Worm (Caenorhabditis elegans) whole organism, L1 larva: ENCODE data around the gene Y64G10A.7.

Experiments
- C16A3.4 ChIP-seq: fragments of 150-350 bp; optimal IDR thresholded peaks from 2 replicates; lab custom pipeline; 2014; ENCODE audit warnings: missing biosample characterization, missing genetic modification characterization
- alr-1 ChIP-seq: fragments of 200-800 bp; sonication (Bioruptor generic); optimal IDR thresholded peaks from 2 replicates; lab custom pipeline; 2018; ENCODE audit warnings: borderline replicate concordance, mild to moderate bottlenecking, missing genetic modification characterization, missing compliant biosample characterization
- ceh-8 ChIP-seq: fragments of 200-800 bp; sonication (Bioruptor generic); optimal IDR thresholded peaks from 2 replicates; lab custom pipeline; 2018; ENCODE audit warnings: mild to moderate bottlenecking, missing genetic modification characterization, moderate library complexity, missing compliant biosample characterization
- ceh-82 ChIP-seq, 3 experiments: fragments of 150-350 bp in 1 of 3; sonication (generic microtip) in 2 of 3; optimal IDR thresholded peaks; 2 replicates each; lab custom pipeline; 2014 to 2017; ENCODE audit warnings: missing biosample characterization in 3 of 3, missing genetic modification characterization in 3 of 3
- ceh-88 ChIP-seq: fragments of 200-800 bp; sonication (Bioruptor generic); IDR thresholded peaks from 2 replicates; pipeline ENCODE4 v1.3.6; 2022; ENCODE audit warnings: missing genetic modification characterization, missing compliant biosample characterization
- dpl-1 ChIP-seq, 3 experiments: fragments of 150-350 bp in 2 of 3; sonication (generic microtip) in 1 of 3; optimal IDR thresholded peaks; 2 replicates each; lab custom pipeline; 2014 to 2017; ENCODE audit warnings: missing biosample characterization in 3 of 3, missing genetic modification characterization in 3 of 3, missing genetic modification reagents in 3 of 3
- dsc-1 ChIP-seq: sonication (generic microtip); optimal IDR thresholded peaks from 2 replicates; lab custom pipeline; 2016; ENCODE audit warnings: mild to moderate bottlenecking, missing genetic modification characterization, missing compliant biosample characterization
- efl-1 ChIP-seq, 4 experiments: fragments of 150-350 bp; optimal IDR thresholded peaks in 3 of 4; peaks in 1 of 4; 1 replicate in 1 of 4; 2 replicates in 3 of 4; lab custom pipeline; 2014; ENCODE audit warnings: missing biosample characterization in 2 of 4, missing genetic modification characterization in 2 of 4, missing genetic modification reagents in 2 of 4
- egl-13 ChIP-seq: sonication (generic microtip); optimal IDR thresholded peaks from 2 replicates; lab custom pipeline; 2016; ENCODE audit warnings: missing genotype, missing genetic modification reagents, missing genetic modification characterization, missing compliant biosample characterization
- egl-27 ChIP-seq, 2 experiments: fragments of 150-350 bp in 1 of 2; sonication (generic microtip); optimal IDR thresholded peaks; 3 replicates each; lab custom pipeline; 2017 to 2018; ENCODE audit warnings: missing biosample characterization in 2 of 2, missing genetic modification characterization in 2 of 2, missing genetic modification reagents in 2 of 2
- elt-3 ChIP-seq, 6 experiments: fragments of 150-350 bp in 1 of 6; sonication (generic microtip); optimal IDR thresholded peaks; 2 replicates each; lab custom pipeline; 2017 to 2018; ENCODE audit warnings: missing biosample characterization in 6 of 6, missing genetic modification characterization in 6 of 6, inconsistent platforms in 1 of 6
- ets-5 ChIP-seq: fragments of 200-800 bp; sonication (Bioruptor generic); IDR thresholded peaks from 2 replicates; pipeline ENCODE4 v1.3.6; 2022; ENCODE audit warnings: missing genetic modification characterization, missing compliant biosample characterization
- fkh-10 ChIP-seq: sonication (generic microtip); optimal IDR thresholded peaks from 2 replicates; lab custom pipeline; 2017; ENCODE audit warnings: missing biosample characterization, missing genetic modification reagents, missing genetic modification characterization
- fkh-8 ChIP-seq: sonication (generic microtip); optimal IDR thresholded peaks from 2 replicates; lab custom pipeline; 2016; ENCODE audit warnings: mild to moderate bottlenecking, missing genetic modification characterization, missing compliant biosample characterization
- isw-1 ChIP-seq: fragments of 200-800 bp; sonication (Bioruptor generic); IDR thresholded peaks from 2 replicates; pipeline ENCODE4 v1.3.6; 2022; ENCODE audit warnings: missing genetic modification characterization, missing compliant biosample characterization
- jun-1 ChIP-seq: fragments of 150-350 bp; optimal IDR thresholded peaks from 2 replicates; lab custom pipeline; 2014; ENCODE audit warnings: missing biosample characterization, missing genetic modification reagents, missing genetic modification characterization
- lin-13 ChIP-seq: fragments of 150-350 bp; optimal IDR thresholded peaks from 2 replicates; lab custom pipeline; 2014; ENCODE audit warnings: missing biosample characterization, missing genetic modification reagents, missing genetic modification characterization
- lin-14 ChIP-seq: fragments of 200-800 bp; sonication (Bioruptor generic); optimal IDR thresholded peaks from 2 replicates; lab custom pipeline; 2018; ENCODE audit warnings: mild to moderate bottlenecking, missing genetic modification characterization, moderate library complexity, missing compliant biosample characterization
- lin-15B ChIP-seq: fragments of 150-350 bp; sonication (generic microtip); optimal IDR thresholded peaks from 3 replicates; lab custom pipeline; 2014; ENCODE audit warnings: missing biosample characterization, missing genetic modification characterization
- lin-35 ChIP-seq, 2 experiments: fragments of 150-350 bp; optimal IDR thresholded peaks; 2 replicates each; lab custom pipeline; 2014; ENCODE audit warnings: missing biosample characterization in 2 of 2, missing genetic modification characterization in 2 of 2, missing genetic modification reagents in 2 of 2
- lin-39 ChIP-seq: fragments of 150-350 bp; optimal IDR thresholded peaks from 2 replicates; lab custom pipeline; 2014; ENCODE audit warnings: missing biosample characterization, missing genetic modification reagents, missing genetic modification characterization
- lsy-2 ChIP-seq, 2 experiments: fragments of 150-350 bp; optimal IDR thresholded peaks; 2 replicates each; lab custom pipeline; 2014; ENCODE audit warnings: missing biosample characterization in 2 of 2, missing genetic modification characterization in 2 of 2
- mef-2 ChIP-seq: fragments of 150-350 bp; optimal IDR thresholded peaks from 2 replicates; lab custom pipeline; 2014; ENCODE audit warnings: missing biosample characterization, missing genetic modification characterization
- nhr-28 ChIP-seq: fragments of 150-350 bp; optimal IDR thresholded peaks from 2 replicates; lab custom pipeline; 2014; ENCODE audit warnings: missing biosample characterization, missing genetic modification characterization
- nhr-47 ChIP-seq: sonication (generic microtip); optimal IDR thresholded peaks from 2 replicates; lab custom pipeline; 2016; ENCODE audit warnings: mild to moderate bottlenecking, missing genetic modification characterization, moderate library complexity, missing compliant biosample characterization
- nhr-71 ChIP-seq: sonication (generic microtip); optimal IDR thresholded peaks from 2 replicates; lab custom pipeline; 2016; ENCODE audit warnings: mild to moderate bottlenecking, missing genetic modification characterization, moderate library complexity, missing compliant biosample characterization
- nhr-85 ChIP-seq: sonication (generic microtip); peaks from one replicate; lab custom pipeline; 2016; ENCODE audit warnings: missing genetic modification characterization, inconsistent platforms, missing compliant biosample characterization
- pag-3 ChIP-seq: sonication (generic microtip); optimal IDR thresholded peaks from 2 replicates; lab custom pipeline; 2017; ENCODE audit warnings: missing genetic modification characterization, mild to moderate bottlenecking, missing compliant biosample characterization, antibody characterized with exemption, borderline replicate concordance; ENCODE audit not compliant: insufficient read depth
- pqm-1 ChIP-seq: sonication (generic microtip); optimal IDR thresholded peaks from 3 replicates; lab custom pipeline; 2017; ENCODE audit warnings: missing biosample characterization, missing genetic modification characterization
- rnt-1 ChIP-seq: sonication (generic microtip); optimal IDR thresholded peaks from 2 replicates; lab custom pipeline; 2016; ENCODE audit warnings: mild to moderate bottlenecking, missing genetic modification characterization, moderate library complexity, missing compliant biosample characterization
- snpc-4 ChIP-seq: fragments of 150-350 bp; optimal IDR thresholded peaks from 2 replicates; lab custom pipeline; 2014; ENCODE audit warnings: missing biosample characterization, missing genetic modification characterization
- snu-23 ChIP-seq: sonication (generic microtip); optimal IDR thresholded peaks from 2 replicates; lab custom pipeline; 2016; ENCODE audit warnings: missing genetic modification characterization, missing compliant biosample characterization
- sptf-1 ChIP-seq: fragments of 150-350 bp; optimal IDR thresholded peaks from 2 replicates; lab custom pipeline; 2014; ENCODE audit warnings: missing biosample characterization, missing genetic modification characterization
- swsn-7 ChIP-seq: sonication (generic microtip); optimal IDR thresholded peaks from 2 replicates; lab custom pipeline; 2016; ENCODE audit warnings: missing genetic modification characterization, missing compliant biosample characterization
- tbx-2 ChIP-seq: sonication (generic microtip); optimal IDR thresholded peaks from 2 replicates; lab custom pipeline; 2016; ENCODE audit warnings: missing genetic modification characterization, missing compliant biosample characterization
- tlp-1 ChIP-seq: fragments of 150-350 bp; optimal IDR thresholded peaks from 2 replicates; lab custom pipeline; 2014; ENCODE audit warnings: missing biosample characterization, missing genetic modification characterization
- unc-130 ChIP-seq: fragments of 150-350 bp; optimal IDR thresholded peaks from 2 replicates; lab custom pipeline; 2017; ENCODE audit warnings: missing biosample characterization, missing genetic modification characterization, inconsistent platforms
- unc-62 ChIP-seq: fragments of 150-350 bp; optimal IDR thresholded peaks from 2 replicates; lab custom pipeline; 2014; ENCODE audit warnings: missing biosample characterization, missing genetic modification reagents, missing genetic modification characterization
- unc-86 ChIP-seq: sonication (generic microtip); optimal IDR thresholded peaks from 2 replicates; lab custom pipeline; 2016; ENCODE audit warnings: missing genetic modification characterization, missing compliant biosample characterization

The Y64G10A.7 gene

ce11 chrIV:14268882-14269281, 22.8 kb upstream of the Y64G10A.7 start:
- TF ChIP-seq nhr-71: peak; percentile 68
- TF ChIP-seq nhr-47 (tag; lab: Kevin White, UChicago): peak; percentile 17
- no peak for TF ChIP-seq lin-39 (tag; lab: Kevin White, UChicago)
- TF ChIP-seq egl-13 (tag; lab: Kevin White, UChicago): peak; percentile 81

DNA sequence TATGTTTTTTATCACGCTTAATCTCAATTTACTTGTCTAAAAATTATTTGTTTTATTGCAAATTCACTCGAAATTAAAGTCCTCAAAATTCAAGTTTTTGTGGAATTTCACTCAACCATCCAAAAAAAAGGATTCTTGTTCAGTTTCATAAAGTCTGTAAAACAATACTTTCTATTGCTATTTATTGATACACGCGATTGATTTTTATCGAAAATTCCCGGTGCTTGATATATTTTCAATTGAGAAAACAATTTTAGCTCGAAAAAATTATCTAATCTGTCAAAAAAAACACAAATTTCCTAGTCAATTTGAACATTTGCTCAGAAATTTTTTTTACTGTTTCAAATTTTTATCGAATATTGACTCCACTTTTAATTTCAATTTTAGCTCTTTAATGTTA, 21.8 kb upstream of the Y64G10A.7 start:
- no peak for TF ChIP-seq lsy-2 (tag; optimal IDR thresholded peaks at IDR 0.05; lab: Kevin White, UChicago)
- no peak for TF ChIP-seq sptf-1 (tag; lab: Kevin White, UChicago)
- TF ChIP-seq pag-3 (tag; lab: Kevin White, UChicago): no peak
- TF ChIP-seq nhr-85: no peak
- no peak for TF ChIP-seq nhr-28 (tag; lab: Kevin White, UChicago)
- TF ChIP-seq tbx-2 (tag; lab: Kevin White, UChicago): no peak
- no peak for TF ChIP-seq C16A3.4 (tag; lab: Kevin White, UChicago)
- TF ChIP-seq pqm-1 (tag; lab: Kevin White, UChicago): no peak
- no peak for TF ChIP-seq mef-2 (tag; lab: Kevin White, UChicago)
- TF ChIP-seq ceh-88 (GFP tag; lab: Robert Waterston, UW): no peak
- no peak for TF ChIP-seq lin-39 (tag; lab: Kevin White, UChicago)
- no peak for TF ChIP-seq unc-130
- TF ChIP-seq jun-1 (tag; lab: Kevin White, UChicago): no peak
- TF ChIP-seq efl-1 (optimal IDR thresholded peaks at IDR 0.05; lab: Kevin White, UChicago): no peak
- TF ChIP-seq efl-1 (GFP tag; optimal IDR thresholded peaks at IDR 0.05 in 1 of 2; lab: Kevin White, UChicago): no peak
- TF ChIP-seq lin-13 (GFP tag; lab: Kevin White, UChicago): no peak

ce11 chrIV:14272561-14272960, 19.1 kb upstream of the Y64G10A.7 start:
- TF ChIP-seq swsn-7 (tag; lab: Kevin White, UChicago) (peak; percentile 31), elt-3 (tag; optimal IDR thresholded peaks at IDR 0.05; lab: Kevin White, UChicago) (no peak), nhr-71 (peak; percentile 60), fkh-8 (peak; percentile 76), isw-1 (GFP tag; lab: Robert Waterston, UW) (peak; percentile 11; the same call in 1 of the 2 replicates), rnt-1 (tag; lab: Kevin White, UChicago) (no peak), dsc-1 (tag; lab: Kevin White, UChicago) (peak; percentile 26), fkh-10 (GFP tag; lab: Kevin White, UChicago) (peak; percentile 65), nhr-47 (tag; lab: Kevin White, UChicago) (peak; percentile 54), alr-1 (tag; lab: Kevin White, UChicago) (no peak), dpl-1 (GFP tag; optimal IDR thresholded peaks at IDR 0.05; lab: Kevin White, UChicago) (peak in 1 of 3 experiments; percentile 5), lsy-2 (tag; optimal IDR thresholded peaks at IDR 0.05; lab: Kevin White, UChicago) (peak in 1 of 2 experiments; percentile 36), ceh-82 (tag; optimal IDR thresholded peaks at IDR 0.05; lab: Kevin White, UChicago) (peak in 2 of 3 experiments; percentile 39 to 41), ets-5 (GFP tag; lab: Robert Waterston, UW) (no peak), snu-23 (peak; percentile 35), snpc-4 (no peak), egl-13 (tag; lab: Kevin White, UChicago) (peak; percentile 40), tbx-2 (tag; lab: Kevin White, UChicago) (peak; percentile 34), efl-1 (optimal IDR thresholded peaks at IDR 0.05; lab: Kevin White, UChicago) (peak in 1 of 2 experiments; percentile 1), efl-1 (GFP tag; optimal IDR thresholded peaks at IDR 0.05 in 1 of 2; lab: Kevin White, UChicago) (no peak), tlp-1 (tag; lab: Kevin White, UChicago) (no peak), unc-62 (GFP tag; lab: Kevin White, UChicago) (no peak), unc-86 (tag; lab: Kevin White, UChicago) (peak; percentile 43), lin-15B (tag; lab: Kevin White, UChicago) (no peak), egl-27 (tag; optimal IDR thresholded peaks at IDR 0.05; lab: Kevin White, UChicago) (no peak), lin-14 (peak; percentile 87), ceh-8 (no peak), lin-35 (GFP tag; optimal IDR thresholded peaks at IDR 0.05; lab: Kevin White, UChicago) (peak in 1 of 2 experiments; percentile 14)
- TF ChIP-seq, all 84 proteins: peak for 17
